Fruit fly (Drosophila melanogaster) whole organism, embryonic: ENCODE measurements around the gene CG31809.

Experiments
- Bgb ChIP-seq: fragments of 200-800 bp; sonication (Bioruptor generic); IDR thresholded peaks from 2 replicates; pipeline ENCODE4 v1.3.6; 2022; ENCODE audit warnings: missing biosample characterization, missing genetic modification characterization; ENCODE audit not compliant: partially characterized antibody
- CG10959 ChIP-seq: fragments of 200-800 bp; sonication (Bioruptor generic); IDR thresholded peaks from 2 replicates; pipeline ENCODE4 v1.3.6; 2022; ENCODE audit warnings: missing biosample characterization, missing genetic modification characterization
- CG15269 ChIP-seq: fragments of 200-800 bp; sonication (Bioruptor generic); optimal IDR thresholded peaks from 2 replicates; lab custom pipeline; 2018; ENCODE audit warnings: missing biosample characterization, mild to moderate bottlenecking, missing genetic modification characterization, moderate library complexity
- CG16779 ChIP-seq: fragments of 200-800 bp; sonication (Bioruptor generic); IDR thresholded peaks from 2 replicates; pipeline ENCODE4 v1.3.6; 2022; ENCODE audit warnings: missing biosample characterization, missing genetic modification characterization
- CG3726 ChIP-seq: fragments of 200-800 bp; sonication (Bioruptor generic); IDR thresholded peaks from 3 replicates; pipeline ENCODE4, ENCODE4 v1.3.6; 2022; ENCODE audit warnings: missing biosample characterization, missing genetic modification characterization
- CG7372 ChIP-seq: fragments of 200-800 bp; sonication (Bioruptor generic); IDR thresholded peaks from 2 replicates; pipeline ENCODE4 v1.3.6; 2022; ENCODE audit warnings: missing biosample characterization, missing genetic modification characterization
- CG8478 ChIP-seq: fragments of >200 bp; optimal IDR thresholded peaks from 2 replicates; lab custom pipeline; 2018
- CG9932 ChIP-seq: fragments of 200-800 bp; sonication (Bioruptor generic); IDR thresholded peaks from 2 replicates; pipeline ENCODE4 v1.3.6; 2022; ENCODE audit warnings: missing biosample characterization, missing genetic modification characterization
- D ChIP-seq, 2 experiments: fragments of 200-800 bp in 1 of 2; fragments of >200 bp in 1 of 2; sonication (Bioruptor generic) in 1 of 2; optimal IDR thresholded peaks; 2 replicates in 1 of 2; 3 replicates in 1 of 2; lab custom pipeline; 2017; ENCODE audit warnings: mild to moderate bottlenecking in 1 of 2, missing biosample characterization in 1 of 2, missing genetic modification characterization in 1 of 2, missing genetic modification reagents in 1 of 2
- dan ChIP-seq: fragments of 200-800 bp; sonication (Bioruptor generic); IDR thresholded peaks from 2 replicates; pipeline ENCODE4 v1.3.6; 2022; ENCODE audit warnings: missing biosample characterization, missing genetic modification characterization
- peb ChIP-seq: fragments of 200-800 bp; sonication (Bioruptor generic); IDR thresholded peaks from 2 replicates; pipeline ENCODE4 v1.3.6; 2022; ENCODE audit warnings: missing biosample characterization, missing genetic modification characterization
- schlank ChIP-seq: fragments of 200-800 bp; sonication (Bioruptor generic); optimal IDR thresholded peaks from 2 replicates; lab custom pipeline; 2018; ENCODE audit warnings: missing biosample characterization, mild to moderate bottlenecking, missing genetic modification characterization

DNA sequence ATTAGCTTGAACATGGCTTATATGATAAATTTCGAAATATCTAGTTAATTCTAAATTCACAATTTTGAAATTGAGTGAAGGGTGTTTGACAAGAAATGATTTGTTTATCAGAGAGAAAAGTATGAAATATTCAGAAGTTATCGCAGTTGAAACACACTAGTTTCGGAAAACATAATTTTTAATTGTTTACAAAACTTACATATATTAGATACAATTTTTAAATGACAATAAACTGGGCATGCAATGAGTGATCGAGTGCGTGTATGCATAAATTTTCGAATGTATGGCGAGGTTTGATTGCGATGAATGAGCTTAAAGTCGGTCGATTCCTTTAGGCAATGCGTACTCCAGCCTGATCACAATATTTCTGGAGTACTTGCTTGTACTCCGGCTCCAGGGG, 37.5 kb downstream of the CG31809 start, which contains the start of gene CG13280:
- no peak for TF ChIP-seq Bgb (GFP tag; lab: Robert Waterston, UW)
- no peak for TF ChIP-seq D (optimal IDR thresholded peaks at IDR 0.05; lab: Kevin White, UChicago)
- no peak for TF ChIP-seq D (GFP tag; optimal IDR thresholded peaks at IDR 0.05; lab: Kevin White, UChicago)
- TF ChIP-seq CG7372: no peak
- TF ChIP-seq peb: no peak
- no peak for TF ChIP-seq dan
- no peak for TF ChIP-seq CG9932
- TF ChIP-seq CG10959: no peak
- TF ChIP-seq schlank (tag; lab: Kevin White, UChicago): no peak
- TF ChIP-seq CG15269 (tag; lab: Kevin White, UChicago): no peak
- no peak for TF ChIP-seq CG16779 (GFP tag; lab: Robert Waterston, UW)
- TF ChIP-seq CG3726: no peak
- no peak for TF ChIP-seq CG8478
